Worm (Caenorhabditis elegans) whole organism, L4 larva: ENCODE measurements around the gene apc-2.

Source experiments
- F10B5.3 ChIP-seq: sonication (generic microtip); optimal IDR thresholded peaks from 2 replicates; lab custom pipeline; 2016; ENCODE audit warnings: mild to moderate bottlenecking, missing genetic modification characterization, missing compliant biosample characterization
- F37D6.2 ChIP-seq: sonication (generic microtip); optimal IDR thresholded peaks from 2 replicates; lab custom pipeline; 2016; ENCODE audit warnings: mild to moderate bottlenecking, missing genetic modification characterization, missing compliant biosample characterization
- F44E2.7 ChIP-seq: fragments of 200-800 bp; sonication (Bioruptor generic); IDR thresholded peaks from 2 replicates; pipeline ENCODE4 v2.1.2; 2022; ENCODE audit warnings: missing genetic modification characterization, missing compliant biosample characterization
- F49E8.2 ChIP-seq: sonication (generic microtip); optimal IDR thresholded peaks from 2 replicates; lab custom pipeline; 2016; ENCODE audit warnings: missing compliant biosample characterization, mild to moderate bottlenecking, missing genetic modification characterization, borderline replicate concordance
- Y105C5A.15 ChIP-seq: fragments of 200-800 bp; sonication (Bioruptor generic); IDR thresholded peaks from 2 replicates; pipeline ENCODE4 v1.3.6; 2022; ENCODE audit warnings: missing genetic modification characterization, missing compliant biosample characterization
- Y48G9A.11 ChIP-seq: fragments of 200-800 bp; sonication (Bioruptor generic); IDR thresholded peaks from 2 replicates; pipeline ENCODE4 v1.3.6; 2022; ENCODE audit warnings: missing genetic modification reagents, missing genetic modification characterization, missing compliant biosample characterization
- ZK337.2 ChIP-seq: fragments of 200-800 bp; sonication (Bioruptor generic); IDR thresholded peaks from 2 replicates; pipeline ENCODE4 v1.3.6; 2022; ENCODE audit warnings: missing genetic modification reagents, missing genetic modification characterization, missing compliant biosample characterization
- ZK546.5 ChIP-seq, 2 experiments: sonication (generic microtip); optimal IDR thresholded peaks; 2 replicates each; lab custom pipeline; 2017; ENCODE audit warnings: missing biosample characterization in 2 of 2, missing genetic modification characterization in 2 of 2
- aly-2 ChIP-seq: sonication (generic microtip); optimal IDR thresholded peaks from 2 replicates; lab custom pipeline; 2018; ENCODE audit warnings: missing biosample characterization, missing genetic modification characterization
- ama-1 ChIP-seq: fragments of 150-350 bp; optimal IDR thresholded peaks from 2 replicates; lab custom pipeline; 2014; ENCODE audit warnings: inconsistent platforms, mixed read lengths
- ceh-28 ChIP-seq: fragments of 150-350 bp; optimal IDR thresholded peaks from 2 replicates; lab custom pipeline; 2014; ENCODE audit warnings: missing biosample characterization, missing genetic modification reagents, missing genetic modification characterization
- ceh-32 ChIP-seq: sonication (generic microtip); optimal IDR thresholded peaks from 2 replicates; lab custom pipeline; 2016; ENCODE audit warnings: mild to moderate bottlenecking, missing genetic modification characterization, missing compliant biosample characterization; ENCODE audit not compliant: poor library complexity
- ceh-62 ChIP-seq: sonication (generic microtip); optimal IDR thresholded peaks from 2 replicates; lab custom pipeline; 2017; ENCODE audit warnings: missing biosample characterization, missing genetic modification characterization
- ceh-82 ChIP-seq: sonication (generic microtip); optimal IDR thresholded peaks from 2 replicates; lab custom pipeline; 2017; ENCODE audit warnings: missing biosample characterization, missing genetic modification characterization
- daf-16 ChIP-seq, 3 experiments: sonication (generic microtip); optimal IDR thresholded peaks; 2 replicates each; lab custom pipeline; 2016 to 2017; ENCODE audit warnings: missing genetic modification characterization in 3 of 3, missing genetic modification reagents in 3 of 3, mild to moderate bottlenecking in 2 of 3, missing compliant biosample characterization in 2 of 3, missing biosample characterization in 1 of 3, moderate library complexity in 1 of 3
- daf-19 ChIP-seq: fragments of 200-800 bp; sonication (Bioruptor generic); conservative IDR thresholded peaks from 2 replicates; pipeline ENCODE4 v1.3.6; 2022; ENCODE audit warnings: missing genetic modification characterization, missing compliant biosample characterization
- dmd-9 ChIP-seq: fragments of 200-800 bp; sonication (Bioruptor generic); IDR thresholded peaks from 2 replicates; pipeline ENCODE4 v1.3.6; 2022; ENCODE audit warnings: missing genetic modification reagents, missing genetic modification characterization, missing compliant biosample characterization
- dpl-1 ChIP-seq: fragments of 150-350 bp; optimal IDR thresholded peaks from 2 replicates; lab custom pipeline; 2014; ENCODE audit warnings: missing biosample characterization, missing genetic modification reagents, missing genetic modification characterization
- dve-1 ChIP-seq: sonication (generic microtip); optimal IDR thresholded peaks from 2 replicates; lab custom pipeline; 2017; ENCODE audit warnings: antibody characterized with exemption, mild to moderate bottlenecking, missing genetic modification characterization, missing compliant biosample characterization; ENCODE audit not compliant: insufficient read depth
- fos-1 ChIP-seq: fragments of 150-350 bp; optimal IDR thresholded peaks from 2 replicates; lab custom pipeline; 2014; ENCODE audit warnings: missing biosample characterization, missing genetic modification characterization
- hif-1 ChIP-seq, 2 experiments: sonication (generic microtip); optimal IDR thresholded peaks; 2 replicates each; lab custom pipeline; 2016 to 2017; ENCODE audit warnings: missing compliant biosample characterization in 2 of 2, missing genetic modification characterization in 2 of 2, missing genetic modification reagents in 2 of 2, missing genotype in 2 of 2, mild to moderate bottlenecking in 1 of 2
- hlh-11 ChIP-seq: fragments of 200-800 bp; sonication (Bioruptor generic); optimal IDR thresholded peaks from 2 replicates; lab custom pipeline; 2018; ENCODE audit warnings: mild to moderate bottlenecking, missing genetic modification characterization, missing compliant biosample characterization
- hmg-1.1 ChIP-seq: fragments of 200-800 bp; sonication (Bioruptor generic); IDR thresholded peaks from 2 replicates; pipeline ENCODE4 v1.3.6; 2022; ENCODE audit warnings: missing genetic modification reagents, missing genetic modification characterization, missing compliant biosample characterization
- lim-7 ChIP-seq: fragments of 200-800 bp; sonication (Bioruptor generic); IDR thresholded peaks from 2 replicates; pipeline ENCODE4 v1.3.6; 2022; ENCODE audit warnings: missing genetic modification characterization, missing compliant biosample characterization
- lin-1 ChIP-seq: fragments of 200-800 bp; sonication (Bioruptor generic); IDR thresholded peaks from 2 replicates; pipeline ENCODE4 v1.3.6; 2022; ENCODE audit warnings: missing genetic modification reagents, missing genetic modification characterization, missing compliant biosample characterization
- lin-29 ChIP-seq: fragments of 200-800 bp; sonication (Bioruptor generic); IDR thresholded peaks from 2 replicates; pipeline ENCODE4 v1.3.6; 2022; ENCODE audit warnings: missing genetic modification reagents, missing genetic modification characterization, missing compliant biosample characterization
- lin-38 ChIP-seq: fragments of 200-800 bp; sonication (Bioruptor generic); IDR thresholded peaks from 2 replicates; pipeline ENCODE4 v1.3.6; 2022; ENCODE audit warnings: missing genetic modification reagents, missing genetic modification characterization, missing compliant biosample characterization
- lin-39 ChIP-seq: fragments of 150-350 bp; optimal IDR thresholded peaks from 2 replicates; lab custom pipeline; 2014; ENCODE audit warnings: missing biosample characterization, missing genetic modification reagents, missing genetic modification characterization
- lsy-2 ChIP-seq, 2 experiments: fragments of 150-350 bp in 1 of 2; sonication (generic microtip) in 1 of 2; optimal IDR thresholded peaks; 2 replicates each; lab custom pipeline; 2014 to 2017; ENCODE audit warnings: missing biosample characterization in 2 of 2, missing genetic modification characterization in 2 of 2
- mdt-29 ChIP-seq: fragments of 200-800 bp; sonication (Bioruptor generic); IDR thresholded peaks from 2 replicates; pipeline ENCODE4 v1.3.6; 2022; ENCODE audit warnings: missing genetic modification reagents, missing genetic modification characterization, missing compliant biosample characterization
- mxl-3 ChIP-seq: fragments of 200-800 bp; sonication (Bioruptor generic); optimal IDR thresholded peaks from 2 replicates; lab custom pipeline; 2018; ENCODE audit warnings: mild to moderate bottlenecking, missing genetic modification characterization, missing compliant biosample characterization
- nhr-10 ChIP-seq: fragments of 150-350 bp; optimal IDR thresholded peaks from 2 replicates; lab custom pipeline; 2014; ENCODE audit warnings: missing biosample characterization, missing genetic modification characterization
- nhr-102 ChIP-seq: sonication (generic microtip); optimal IDR thresholded peaks from 2 replicates; lab custom pipeline; 2016; ENCODE audit warnings: mild to moderate bottlenecking, missing genetic modification characterization, moderate library complexity, missing compliant biosample characterization
- nhr-25 ChIP-seq: sonication (generic microtip); optimal IDR thresholded peaks from 2 replicates; lab custom pipeline; 2017; ENCODE audit warnings: missing genetic modification characterization, mild to moderate bottlenecking, missing compliant biosample characterization, antibody characterized with exemption, moderate library complexity, borderline replicate concordance; ENCODE audit not compliant: insufficient read depth
- nhr-41 ChIP-seq: fragments of 200-800 bp; sonication (Bioruptor generic); IDR thresholded peaks from 2 replicates; pipeline ENCODE4 v1.3.6; 2022; ENCODE audit warnings: missing genetic modification reagents, missing genetic modification characterization, missing compliant biosample characterization
- nhr-42 ChIP-seq: fragments of 200-800 bp; sonication (Bioruptor generic); IDR thresholded peaks from 2 replicates; pipeline ENCODE4 v1.3.6; 2022; ENCODE audit warnings: missing genetic modification characterization, missing compliant biosample characterization
- nhr-76 ChIP-seq: fragments of 150-350 bp; optimal IDR thresholded peaks from 2 replicates; lab custom pipeline; 2014; ENCODE audit warnings: missing biosample characterization, missing genetic modification characterization
- nhr-77 ChIP-seq: fragments of 150-350 bp; optimal IDR thresholded peaks from 2 replicates; lab custom pipeline; 2014; ENCODE audit warnings: missing biosample characterization, missing genetic modification characterization
- pha-4 ChIP-seq, 2 experiments: fragments of 150-350 bp in 1 of 2; fragments of 200-800 bp in 1 of 2; sonication (Bioruptor generic) in 1 of 2; IDR thresholded peaks in 1 of 2; optimal IDR thresholded peaks in 1 of 2; 2 replicates each; pipeline versions ENCODE4 v1.3.6 to Lab custom; 2014 to 2022; ENCODE audit warnings: missing genetic modification characterization in 2 of 2, missing genetic modification reagents in 2 of 2, missing biosample characterization in 1 of 2, missing compliant biosample characterization in 1 of 2
- pqm-1 ChIP-seq: sonication (generic microtip); optimal IDR thresholded peaks from 2 replicates; lab custom pipeline; 2017; ENCODE audit warnings: missing biosample characterization, missing genetic modification characterization
- rbr-2 ChIP-seq: sonication (generic microtip); optimal IDR thresholded peaks from 2 replicates; lab custom pipeline; 2016; ENCODE audit warnings: missing genotype, missing genetic modification characterization, missing compliant biosample characterization
- skn-1 ChIP-seq: fragments of 150-350 bp; optimal IDR thresholded peaks from 2 replicates; lab custom pipeline; 2014; ENCODE audit warnings: missing biosample characterization, missing genetic modification characterization
- spr-3 ChIP-seq: fragments of 200-800 bp; sonication (Bioruptor generic); optimal IDR thresholded peaks from 2 replicates; lab custom pipeline; 2018; ENCODE audit warnings: mild to moderate bottlenecking, missing genetic modification characterization, missing compliant biosample characterization
- unc-62 ChIP-seq, 3 experiments: fragments of 150-350 bp in 1 of 3; sonication (generic microtip); optimal IDR thresholded peaks in 2 of 3; peaks in 1 of 3; 1 replicate in 1 of 3; 2 replicates in 2 of 3; lab custom pipeline; 2014 to 2017; ENCODE audit warnings: missing biosample characterization in 3 of 3, missing genetic modification characterization in 3 of 3, missing genetic modification reagents in 3 of 3, missing genotype in 1 of 3
- vab-7 ChIP-seq: fragments of 200-800 bp; sonication (Bioruptor generic); IDR thresholded peaks from 2 replicates; pipeline ENCODE4 v1.3.6; 2022; ENCODE audit warnings: missing genetic modification reagents, missing genetic modification characterization, missing compliant biosample characterization
- zag-1 ChIP-seq: fragments of 150-350 bp; optimal IDR thresholded peaks from 2 replicates; lab custom pipeline; 2014; ENCODE audit warnings: missing biosample characterization, missing genetic modification characterization
- zfp-3 ChIP-seq: fragments of 200-800 bp; sonication (Bioruptor generic); conservative IDR thresholded peaks from 2 replicates; pipeline ENCODE4 v1.3.6; 2022; ENCODE audit warnings: missing genetic modification reagents, missing genetic modification characterization, missing compliant biosample characterization
- zip-11 ChIP-seq: fragments of 200-800 bp; sonication (Bioruptor generic); IDR thresholded peaks from 2 replicates; pipeline ENCODE4 v1.3.6; 2022; ENCODE audit warnings: missing genetic modification characterization, missing compliant biosample characterization

apc-2 gene

DNA sequence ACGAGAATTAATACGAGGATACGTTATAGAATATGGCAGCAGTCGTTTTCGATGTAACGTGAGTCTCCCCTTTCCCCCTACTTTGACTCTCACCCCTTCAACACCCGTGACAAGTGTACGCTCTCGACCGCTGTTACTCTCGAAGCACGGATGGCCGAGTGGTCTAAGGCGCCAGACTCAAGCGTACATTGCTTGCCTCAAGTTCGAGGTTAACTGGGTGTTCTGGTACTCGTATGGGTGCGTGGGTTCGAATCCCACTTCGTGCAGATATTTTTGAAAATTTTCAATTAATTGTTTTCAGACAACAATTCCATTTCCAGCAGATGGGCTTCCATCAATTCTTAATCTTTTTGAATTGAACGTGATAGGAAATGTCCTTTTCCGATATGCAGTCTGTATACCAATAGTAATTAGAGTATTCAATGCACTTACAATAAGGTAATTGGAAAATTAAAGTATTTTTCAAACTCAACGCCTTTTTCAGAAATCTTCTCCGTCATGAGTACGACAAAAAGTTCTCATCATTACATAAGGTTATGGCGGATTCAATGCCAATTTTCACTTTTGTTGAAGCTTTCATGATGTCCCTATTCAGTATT lies 29.1 kb downstream of the apc-2 start:
- TF ChIP-seq skn-1 (no peak), nhr-25 (no peak), nhr-41 (GFP tag; lab: Robert Waterston, UW) (peak; percentile 54; the same call in 1 of the 2 replicates), Y48G9A.11 (peak; percentile 69; the same call in 1 of the 2 replicates), fos-1 (no peak), lsy-2 (tag; optimal IDR thresholded peaks at IDR 0.05; lab: Kevin White, UChicago) (peak; percentile 1 to 79), nhr-10 (tag; lab: Kevin White, UChicago) (no peak), lim-7 (GFP tag; lab: Robert Waterston, UW) (peak; percentile 91), zfp-3 (GFP tag; lab: Robert Waterston, UW) (0 out of 2 replicates have a peak, but pooled peaks have one; percentile 40), vab-7 (GFP tag; lab: Robert Waterston, UW) (peak; percentile 79), nhr-102 (tag; lab: Kevin White, UChicago) (peak; percentile 51), F37D6.2 (tag; lab: Kevin White, UChicago) (no peak), lin-29 (GFP tag; lab: Robert Waterston, UW) (no peak), ama-1 (lab: Kevin White, UChicago) (no peak), F10B5.3 (tag; lab: Kevin White, UChicago) (no peak), pqm-1 (tag; lab: Kevin White, UChicago) (no peak), daf-19 (GFP tag; lab: Robert Waterston, UW) (peak; percentile 42; the same call in 1 of the 2 replicates), lin-1 (GFP tag; lab: Robert Waterston, UW) (0 out of 2 replicates have a peak, but pooled peaks have one; percentile 56), nhr-42 (peak; percentile 71), dve-1 (tag; lab: Kevin White, UChicago) (peak; percentile 58), hlh-11 (tag; lab: Kevin White, UChicago) (peak; percentile 50), hif-1 (tag; optimal IDR thresholded peaks at IDR 0.05; lab: Kevin White, UChicago) (peak in 1 of 2 experiments; percentile 31), Y105C5A.15 (GFP tag; lab: Robert Waterston, UW) (peak; percentile 78; the same call in 1 of the 2 replicates), ceh-32 (tag; lab: Kevin White, UChicago) (no peak), lin-39 (no peak), unc-62 (GFP tag; optimal IDR thresholded peaks at IDR 0.05 in 1 of 2; lab: Kevin White, UChicago) (no peak), unc-62 (tag; optimal IDR thresholded peaks at IDR 0.05; lab: Kevin White, UChicago) (no peak), ZK546.5 (tag; optimal IDR thresholded peaks at IDR 0.05; lab: Kevin White, UChicago) (no peak), pha-4 (GFP tag; IDR thresholded peaks at IDR 0.05; lab: Robert Waterston, UW) (peak; percentile 73; the same call in 1 of the 2 replicates), pha-4 (tag; optimal IDR thresholded peaks at IDR 0.05; lab: Kevin White, UChicago) (no peak), zip-11 (0 out of 2 replicates have a peak, but pooled peaks have one; percentile 45), mxl-3 (GFP tag; lab: Kevin White, UChicago) (peak; percentile 70), mdt-29 (GFP tag; lab: Robert Waterston, UW) (peak; percentile 68; the same call in 1 of the 2 replicates), nhr-76 (no peak), ceh-62 (tag; lab: Kevin White, UChicago) (no peak), zag-1 (no peak), hmg-1.1 (peak; percentile 94), spr-3 (GFP tag; lab: Kevin White, UChicago) (peak; percentile 60), F49E8.2 (tag; lab: Kevin White, UChicago) (peak; percentile 2), ceh-28 (tag; lab: Kevin White, UChicago) (no peak), rbr-2 (peak; percentile 72), nhr-77 (tag; lab: Kevin White, UChicago) (peak; percentile 62), dpl-1 (GFP tag; lab: Kevin White, UChicago) (peak; percentile 50), ceh-82 (tag; lab: Kevin White, UChicago) (no peak), lin-38 (GFP tag; lab: Robert Waterston, UW) (peak; percentile 79), daf-16 (GFP tag; optimal IDR thresholded peaks at IDR 0.05; lab: Kevin White, UChicago) (peak; percentile 35 to 72), daf-16 (tag; optimal IDR thresholded peaks at IDR 0.05; lab: Kevin White, UChicago) (peak; percentile 52), F44E2.7 (GFP tag; lab: Robert Waterston, UW) (peak; percentile 80; the same call in 1 of the 2 replicates), dmd-9 (peak; percentile 82), ZK337.2 (GFP tag; lab: Robert Waterston, UW) (peak; percentile 71), aly-2 (tag; lab: Kevin White, UChicago) (no peak)
